Worm (Caenorhabditis elegans) whole organism, dauer: ENCODE results near the gene sdz-23.

Experiments used
- unc-62 ChIP-seq: sonication (generic microtip); optimal IDR thresholded peaks from 2 replicates; lab custom pipeline; 2017; ENCODE audit warnings: missing biosample characterization, missing genetic modification reagents, missing genetic modification characterization

sdz-23 gene

ce11 chrV:8092385-8092784 lies 7.0 kb upstream of the sdz-23 start, which contains the start of gene str-129:
TSS of gene str-129 (minus strand) at chrV:8092485.
- TF ChIP-seq unc-62 (GFP tag; lab: Kevin White, UChicago) = no peak

DNA sequence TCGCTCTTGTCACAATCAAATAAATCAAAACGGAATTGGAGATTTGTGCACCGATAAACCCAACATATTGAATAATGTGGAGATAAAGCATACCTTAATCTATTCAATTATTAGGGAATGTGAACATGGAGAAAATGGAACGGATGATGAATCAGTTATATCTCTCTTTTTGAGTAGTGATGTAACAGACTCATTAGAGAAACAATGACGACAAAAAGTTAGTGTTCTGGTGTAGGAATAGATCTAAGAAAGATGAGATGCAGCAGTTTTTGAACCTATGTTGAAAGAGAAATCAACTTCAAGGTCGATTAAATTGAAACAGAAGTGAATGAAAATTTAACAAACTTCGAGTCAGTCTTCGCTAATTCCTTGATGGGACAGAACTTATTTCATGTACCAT lies 4.0 kb upstream of the sdz-23 start, which contains the start of gene str-146:
TSS of gene str-146 (minus strand) at position 101 of the 400 bp plus-strand sequence.
- TF ChIP-seq unc-62 (GFP tag; lab: Kevin White, UChicago) = no peak

ce11 chrV:8098239-8098638 lies 1.2 kb upstream of the sdz-23 start, which contains the start of gene str-145:
TSS of gene str-145 (minus strand) at chrV:8098339.
- TF ChIP-seq unc-62 (GFP tag; lab: Kevin White, UChicago) = no peak

DNA sequence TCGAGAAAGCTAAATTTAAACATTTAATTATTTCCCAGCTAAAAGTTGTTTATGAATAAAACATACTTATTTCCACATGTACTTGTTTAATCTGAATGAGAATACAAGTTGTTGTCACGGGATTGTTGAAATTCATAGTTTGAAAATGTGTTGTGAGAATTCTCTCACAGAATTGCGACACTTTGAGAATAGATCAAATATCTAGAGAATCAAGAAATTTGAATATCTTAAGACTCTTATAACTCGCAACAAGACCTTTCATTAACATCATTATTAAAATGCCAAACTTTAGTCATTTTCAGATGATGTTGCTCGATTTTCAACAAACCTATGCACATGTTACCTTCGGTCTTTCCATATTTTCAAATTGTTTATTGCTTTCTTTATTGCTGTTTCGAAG lies 3.6 kb downstream of the sdz-23 start, which contains the start of gene str-90:
TSS of gene str-90 (plus strand) at position 301 of the 400 bp plus-strand sequence.
- no peak for TF ChIP-seq unc-62 (GFP tag; lab: Kevin White, UChicago)

- no peak for TF ChIP-seq unc-62 (GFP tag; lab: Kevin White, UChicago)
Observed at ce11 chrV:8104473-8104872, 5.1 kb downstream of the sdz-23 start, which contains the start of gene srlf-16. TSS of gene srlf-16 (plus strand) at chrV:8104773.

ce11 chrV:8108670-8109069 lies 9.3 kb downstream of the sdz-23 start, which contains the start of gene myo-5:
TSS of gene myo-5 (plus strand) at chrV:8108970.
- TF ChIP-seq unc-62 (GFP tag; lab: Kevin White, UChicago) = no peak

DNA sequence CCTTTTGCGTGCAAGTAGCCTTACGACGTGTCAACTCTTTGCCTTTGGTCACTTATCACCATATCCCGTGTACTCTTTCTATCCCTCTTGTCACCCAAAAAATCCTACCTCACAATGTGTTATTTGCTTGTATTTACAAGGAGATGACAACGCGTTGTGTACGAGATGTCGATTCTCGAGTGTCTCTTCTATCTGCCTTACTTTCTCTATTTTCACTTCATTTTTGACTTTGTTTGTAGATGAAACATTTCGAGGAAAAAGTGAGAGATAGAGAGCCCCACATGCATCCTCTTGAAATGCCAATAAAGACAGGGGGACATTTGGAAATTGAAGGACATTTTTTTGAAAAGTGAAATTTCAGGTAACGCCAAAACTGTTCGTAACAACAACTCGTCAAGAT lies 11.4 kb downstream of the sdz-23 start:
- no peak for TF ChIP-seq unc-62 (GFP tag; lab: Kevin White, UChicago)

ce11 chrV:8114542-8114941 lies 15.1 kb downstream of the sdz-23 start:
- TF ChIP-seq unc-62 (GFP tag; lab: Kevin White, UChicago) = no peak

DNA sequence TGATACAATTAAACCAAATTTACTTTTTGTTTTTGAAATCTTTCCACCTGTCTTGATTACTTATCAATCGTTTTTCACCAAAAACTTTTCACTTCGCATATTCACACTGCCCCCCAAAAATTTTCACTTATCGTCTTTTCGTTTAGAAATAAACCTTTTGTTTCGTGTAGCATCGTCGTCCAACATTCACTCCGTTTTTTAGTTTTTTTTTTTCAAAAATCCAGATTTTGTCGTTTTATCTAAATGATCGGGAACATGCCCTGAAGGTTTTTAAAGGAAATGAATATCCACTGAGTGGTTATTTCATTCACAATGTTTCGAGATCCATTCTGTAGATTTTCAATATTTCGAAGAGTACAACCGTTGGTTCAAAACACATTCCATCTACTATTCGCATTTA lies 18.6 kb downstream of the sdz-23 start, which contains the start of gene D1014.7:
TSS of gene D1014.7 (plus strand) at position 301 of the 400 bp plus-strand sequence.
- TF ChIP-seq unc-62 (GFP tag; lab: Kevin White, UChicago) = no peak

DNA sequence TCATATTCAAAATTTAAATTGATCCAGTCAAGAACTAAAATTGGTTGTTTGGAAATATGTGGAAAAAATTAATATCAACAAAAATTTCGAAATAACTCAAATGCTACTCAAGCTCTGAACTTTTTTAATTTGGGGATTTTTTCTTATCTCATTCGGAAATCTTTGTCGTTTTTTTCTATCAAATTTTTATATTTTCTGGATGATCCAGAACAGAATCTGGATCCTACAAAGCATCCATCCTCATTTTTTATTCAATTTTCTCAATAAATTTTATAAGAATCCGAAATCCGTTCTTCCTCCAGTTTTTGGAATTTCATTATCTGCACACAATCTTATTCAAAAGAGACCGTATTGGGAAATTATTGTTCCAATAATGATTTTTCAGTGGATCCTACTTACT lies 21.5 kb downstream of the sdz-23 start, which contains the start of gene D1014.6:
TSS of gene D1014.6 (plus strand) at position 301 of the 400 bp plus-strand sequence.
- TF ChIP-seq unc-62 (GFP tag; lab: Kevin White, UChicago) = no peak

DNA sequence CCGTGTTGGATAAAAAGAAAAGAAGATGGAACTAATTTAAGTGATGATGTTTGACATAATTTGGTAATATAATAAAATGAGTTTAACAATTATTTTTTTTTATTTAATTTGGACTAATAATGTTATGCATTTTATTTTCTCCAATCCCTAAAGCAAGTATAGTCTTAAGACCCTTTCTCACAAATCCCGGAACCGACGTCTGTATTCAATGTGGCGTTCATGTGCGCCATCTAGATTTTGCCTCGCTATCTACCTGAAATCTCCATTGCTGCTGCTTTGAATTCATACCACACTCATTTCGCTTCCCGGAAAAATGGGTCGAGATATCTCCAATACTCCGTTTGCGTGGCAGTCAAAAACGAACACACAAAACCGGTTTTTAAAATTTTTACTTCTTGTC lies 24.0 kb downstream of the sdz-23 start, which contains the start of gene D1014.5:
TSS of gene D1014.5 (plus strand) at position 301 of the 400 bp plus-strand sequence.
- TF ChIP-seq unc-62 (GFP tag; lab: Kevin White, UChicago) = no peak

DNA sequence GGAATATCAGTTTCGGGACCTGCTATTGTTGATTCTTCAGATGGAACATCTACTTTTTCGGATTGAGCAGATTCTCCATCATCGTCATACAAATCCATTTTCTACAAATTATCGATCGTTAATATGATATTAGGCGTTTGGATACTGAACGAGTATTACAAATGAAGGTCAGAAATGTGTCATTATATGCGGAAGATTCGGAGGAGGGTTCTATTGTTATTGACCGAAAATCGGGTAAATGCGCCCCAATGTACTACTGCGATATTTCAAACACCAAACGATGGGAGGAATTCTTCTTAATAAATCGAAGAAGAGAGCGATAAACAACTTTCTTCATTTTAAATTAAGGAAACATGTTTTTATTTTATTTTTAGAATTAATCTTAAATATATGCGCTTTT lies 29.8 kb downstream of the sdz-23 start, which contains the start of gene spr-1:
TSS of gene spr-1 (minus strand) at position 101 of the 400 bp plus-strand sequence.
- no peak for TF ChIP-seq unc-62 (GFP tag; lab: Kevin White, UChicago)

DNA sequence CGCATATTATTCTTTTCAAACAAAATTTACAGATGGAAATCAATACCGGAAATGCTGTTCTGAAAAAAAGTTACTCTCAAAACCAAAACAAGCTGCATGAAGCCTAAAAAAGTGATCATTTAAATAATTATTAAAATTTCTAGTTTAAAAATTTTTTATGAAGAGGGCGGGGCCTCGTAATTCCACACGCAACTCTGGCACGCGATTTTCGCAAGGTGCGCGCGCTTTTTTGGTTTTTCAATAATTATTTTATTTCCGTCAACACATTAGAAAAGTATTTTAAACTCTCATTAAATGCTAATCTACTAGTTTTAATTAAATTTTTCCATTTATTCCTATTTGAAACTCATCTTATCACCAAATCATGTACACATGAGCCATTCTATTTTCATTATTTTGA lies 30.3 kb downstream of the sdz-23 start:
- TF ChIP-seq unc-62 (GFP tag; lab: Kevin White, UChicago) = no peak

DNA sequence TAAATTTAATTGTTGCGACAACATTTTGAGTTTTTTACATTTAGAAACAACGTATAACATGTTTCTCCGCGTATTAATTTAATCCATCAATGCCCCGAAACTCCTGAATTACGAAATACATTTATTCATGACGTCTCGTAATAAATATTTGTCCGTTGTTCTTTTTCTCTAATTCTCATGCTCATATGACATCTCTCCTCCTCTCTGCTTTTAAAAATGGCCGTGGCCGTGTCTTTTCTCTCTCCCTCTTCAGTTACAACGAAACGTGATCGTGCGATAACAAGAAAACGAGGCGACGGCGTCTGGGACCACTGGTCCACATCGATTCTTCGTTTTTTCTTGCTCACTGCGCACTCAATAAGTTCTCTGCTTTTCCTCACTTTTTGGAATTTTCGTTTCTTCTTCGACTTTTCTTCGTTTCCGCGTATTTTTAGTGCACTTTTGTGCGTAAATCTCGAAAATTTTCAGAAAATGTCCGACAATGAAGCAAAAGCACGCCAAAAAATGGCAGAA lies 30.8 kb downstream of the sdz-23 start, which contains the start of gene snap-1:
TSS of gene snap-1 (plus strand) at position 463 of the 513 bp plus-strand sequence.
- TF ChIP-seq unc-62 (GFP tag; lab: Kevin White, UChicago) = no peak

DNA sequence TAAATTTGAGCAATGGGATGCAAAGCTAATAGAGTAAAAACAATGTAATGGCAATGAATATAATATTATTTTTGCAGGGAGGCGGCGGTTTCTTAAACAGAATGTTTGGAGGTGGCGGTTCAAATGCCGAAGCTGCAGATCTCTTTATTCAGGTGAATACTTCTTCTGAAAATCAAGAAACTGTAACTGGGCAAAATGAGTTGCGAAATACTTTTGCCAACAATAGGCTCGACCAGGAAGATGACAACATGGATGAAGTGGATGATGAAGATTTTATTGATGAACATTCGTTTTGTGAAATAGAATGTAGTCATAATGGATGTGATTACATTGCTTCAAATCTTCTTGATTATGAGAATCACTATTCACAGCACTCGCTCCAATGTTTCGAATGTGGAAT lies 31.4 kb downstream of the sdz-23 start:
- TF ChIP-seq unc-62 (GFP tag; lab: Kevin White, UChicago) = no peak

ce11 chrV:8131628-8132027 lies 32.2 kb downstream of the sdz-23 start:
- TF ChIP-seq unc-62 (GFP tag; lab: Kevin White, UChicago) = no peak

- no peak for TF ChIP-seq unc-62 (GFP tag; lab: Kevin White, UChicago)
Observed at ce11 chrV:8132926-8133325, 33.5 kb downstream of the sdz-23 start, which contains the start of gene D1014.4. TSS of gene D1014.4 (plus strand) at chrV:8133226.
